Fruit fly (Drosophila melanogaster) whole organism: ENCODE results near the gene Neurl4.

ENCODE experiments used
- CG8478 ChIP-seq: fragments of >200 bp; optimal IDR thresholded peaks from 2 replicates; lab custom pipeline; 2018; ENCODE audit warnings: inconsistent platforms
- EcR ChIP-seq, 2 experiments: fragments of >200 bp; optimal IDR thresholded peaks; 2 replicates each; lab custom pipeline; 2017; ENCODE audit warnings: missing biosample characterization in 2 of 2, missing genetic modification characterization in 2 of 2, missing genetic modification reagents in 2 of 2
- pan ChIP-seq: fragments of >200 bp; optimal IDR thresholded peaks from 2 replicates; lab custom pipeline; 2017
- psq ChIP-seq: fragments of >200 bp; optimal IDR thresholded peaks from 2 replicates; lab custom pipeline; 2017
- usp ChIP-seq: fragments of >200 bp; optimal IDR thresholded peaks from 2 replicates; lab custom pipeline; 2017; ENCODE audit warnings: missing biosample characterization, missing genetic modification characterization, mixed read lengths

DNA sequence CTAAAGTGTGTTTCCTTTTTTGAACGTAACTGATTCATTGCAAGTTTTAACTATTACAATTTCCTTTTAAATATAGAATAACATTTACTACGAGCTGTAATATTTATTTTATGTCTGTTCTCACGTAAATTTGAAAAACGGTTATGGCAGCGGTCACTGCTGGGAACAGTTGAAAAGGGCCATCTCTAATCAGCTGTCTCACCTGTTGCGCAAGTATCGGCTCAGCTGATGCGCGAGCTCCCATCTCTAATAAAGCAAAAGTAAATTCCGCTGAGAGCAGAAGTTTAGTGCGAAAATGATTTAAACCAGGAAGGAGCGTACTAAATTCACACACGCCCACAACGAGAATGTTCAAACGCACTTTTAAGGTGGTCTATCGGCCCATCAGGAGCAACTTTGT lies 21.9 kb upstream of the Neurl4 start, which contains the start of gene Pex1:
- no peak for TF ChIP-seq pan (lab: Kevin White, UChicago)
- TF ChIP-seq psq (lab: Kevin White, UChicago), result no peak
- TF ChIP-seq usp, result no peak
- no peak for TF ChIP-seq CG8478 (lab: Kevin White, UChicago)
- TF ChIP-seq EcR (GFP tag; optimal IDR thresholded peaks at IDR 0.05; lab: Kevin White, UChicago), result no peak
